Worm (Caenorhabditis elegans) whole organism, mixed stage, embryonic: ENCODE results near the gene Y17G9B.5.
"Not testable (repeated sequence)": the region's sequence is repeated elsewhere in the genome, so short reads cannot be mapped to it uniquely, and the experiment has no call there.

Experiments
- ceh-39 ChIP-seq: fragments of 150-350 bp; optimal IDR thresholded peaks from 2 replicates; lab custom pipeline; 2014; ENCODE audit warnings: missing biosample characterization, missing genetic modification characterization
- ceh-43 ChIP-seq: fragments of 200-800 bp; sonication (Bioruptor generic); optimal IDR thresholded peaks from 2 replicates; lab custom pipeline; 2018; ENCODE audit warnings: mild to moderate bottlenecking, missing genetic modification characterization, moderate library complexity, missing compliant biosample characterization
- ces-1 ChIP-seq: fragments of 150-350 bp; optimal IDR thresholded peaks from 2 replicates; lab custom pipeline; 2014; ENCODE audit warnings: missing biosample characterization, missing genetic modification reagents, missing genetic modification characterization
- elt-1 ChIP-seq: sonication (generic microtip); optimal IDR thresholded peaks from 2 replicates; lab custom pipeline; 2017; ENCODE audit warnings: missing genetic modification characterization, mild to moderate bottlenecking, missing compliant biosample characterization, antibody characterized with exemption, moderate library complexity, borderline replicate concordance; ENCODE audit not compliant: insufficient read depth
- elt-3 ChIP-seq: fragments of 150-350 bp; optimal IDR thresholded peaks from 2 replicates; lab custom pipeline; 2014; ENCODE audit warnings: missing biosample characterization, missing genetic modification characterization
- mep-1 ChIP-seq: fragments of 150-350 bp; optimal IDR thresholded peaks from 2 replicates; lab custom pipeline; 2017; ENCODE audit warnings: missing biosample characterization, missing genetic modification reagents, missing genetic modification characterization, inconsistent platforms
- nhr-12 ChIP-seq: fragments of 150-350 bp; optimal IDR thresholded peaks from 2 replicates; lab custom pipeline; 2014; ENCODE audit warnings: missing biosample characterization, missing genetic modification characterization
- nhr-76 ChIP-seq: sonication (generic microtip); optimal IDR thresholded peaks from 2 replicates; lab custom pipeline; 2017; ENCODE audit warnings: missing biosample characterization, missing genetic modification characterization
- pha-4 ChIP-seq: fragments of 150-350 bp; optimal IDR thresholded peaks from 2 replicates; lab custom pipeline; 2018; ENCODE audit warnings: missing biosample characterization, missing genetic modification reagents, missing genetic modification characterization
- sem-2 ChIP-seq: fragments of 200-800 bp; sonication (Bioruptor generic); optimal IDR thresholded peaks from 2 replicates; lab custom pipeline; 2018; ENCODE audit warnings: mild to moderate bottlenecking, missing genetic modification characterization, missing compliant biosample characterization
- sptf-1 ChIP-seq: sonication (generic microtip); optimal IDR thresholded peaks from 2 replicates; lab custom pipeline; 2017; ENCODE audit warnings: mild to moderate bottlenecking, missing genetic modification characterization, moderate library complexity, missing compliant biosample characterization
- unc-39 ChIP-seq: fragments of 150-350 bp; optimal IDR thresholded peaks from 2 replicates; lab custom pipeline; 2014; ENCODE audit warnings: missing biosample characterization, missing genetic modification characterization
- unc-62 ChIP-seq: fragments of 150-350 bp; optimal IDR thresholded peaks from 2 replicates; lab custom pipeline; 2014; ENCODE audit warnings: missing biosample characterization, missing genetic modification reagents, missing genetic modification characterization
- ztf-11 ChIP-seq: fragments of 150-350 bp; optimal IDR thresholded peaks from 2 replicates; lab custom pipeline; 2014; ENCODE audit warnings: missing biosample characterization, missing genetic modification characterization

- not testable (repeated sequence) for TF ChIP-seq ceh-43 (GFP tag; lab: Kevin White, UChicago); mep-1 (tag; lab: Kevin White, UChicago); unc-62 (GFP tag; lab: Kevin White, UChicago); nhr-12 (tag; lab: Kevin White, UChicago); elt-3 (tag; lab: Kevin White, UChicago); ces-1 (GFP tag; lab: Kevin White, UChicago); unc-39 (tag; lab: Kevin White, UChicago); ztf-11 (tag; lab: Kevin White, UChicago); elt-1 (tag; lab: Kevin White, UChicago); ceh-39; sem-2; nhr-76; sptf-1 (tag; lab: Kevin White, UChicago); pha-4 (tag; lab: Kevin White, UChicago)
Measured at ce11 chrIV:4762990-4763545, 13.0 kb downstream of the Y17G9B.5 start.
